Fruit fly (Drosophila melanogaster) S2 (cell line): Measurements from ENCODE around the gene CG13721.

Experiments
- CG8478 ChIP-seq: fragments of >200 bp; optimal IDR thresholded peaks from 2 replicates; lab custom pipeline; 2018
- CTCF ChIP-seq, 2 experiments: fragments of >200 bp; optimal IDR thresholded peaks; 2 replicates each; lab custom pipeline; 2018

The CG13721 gene

dm6 chr3L:4479938-4480337, 17.6 kb downstream of the CG13721 start, which contains the start of gene CG7465:
CG7465 (plus strand) TSS chr3L:4480283.
- TF ChIP-seq CTCF (optimal IDR thresholded peaks at IDR 0.05; lab: Kevin White, UChicago) (no peak), CG8478 (no peak)

- no peak for TF ChIP-seq CTCF (optimal IDR thresholded peaks at IDR 0.05; lab: Kevin White, UChicago)
- TF ChIP-seq CG8478: no peak
Measured at dm6 chr3L:4477656-4478254, 19.8 kb downstream of the CG13721 start.

- TF ChIP-seq CG8478 (no peak), CTCF (optimal IDR thresholded peaks at IDR 0.05; lab: Kevin White, UChicago) (no peak)
Measured at dm6 chr3L:4475704-4476103, 21.9 kb downstream of the CG13721 start.

DNA sequence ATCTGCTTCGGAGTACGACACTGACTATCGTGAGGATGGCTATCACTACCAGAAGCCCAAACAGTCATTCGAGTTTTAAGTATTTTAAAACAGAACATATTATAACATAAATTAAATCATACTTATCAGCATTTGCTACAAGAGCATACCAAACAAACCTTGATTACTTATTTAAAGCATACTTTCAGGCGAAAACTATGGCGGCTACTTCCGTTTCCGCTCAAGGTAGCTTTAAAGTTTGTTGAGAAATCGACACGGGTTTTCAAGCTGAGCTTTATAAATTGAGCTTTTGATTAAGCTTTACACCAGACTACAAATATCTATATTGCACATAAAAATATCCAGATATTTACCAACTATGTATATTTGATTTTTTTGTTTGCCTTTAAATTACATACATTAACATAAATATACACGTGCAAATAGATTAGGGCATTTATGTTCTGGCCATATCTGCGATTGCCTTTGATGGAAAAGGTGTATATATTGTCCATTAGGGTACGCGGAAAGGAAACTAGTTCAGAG, 22.6 kb downstream of the CG13721 start:
- TF ChIP-seq CTCF (optimal IDR thresholded peaks at IDR 0.05; lab: Kevin White, UChicago) (no peak), CG8478 (no peak)

- no peak for TF ChIP-seq CG8478
- no peak for TF ChIP-seq CTCF (optimal IDR thresholded peaks at IDR 0.05; lab: Kevin White, UChicago)
Measured at dm6 chr3L:4472768-4473167, 24.8 kb downstream of the CG13721 start, which contains the start of gene CG11349. CG11349 (plus strand) TSS chr3L:4473068.

- TF ChIP-seq CG8478 (no peak), CTCF (optimal IDR thresholded peaks at IDR 0.05; lab: Kevin White, UChicago) (no peak)
Measured at dm6 chr3L:4471449-4471848, 26.1 kb downstream of the CG13721 start, which contains the start of gene CG32248. CG32248 (plus strand) TSS chr3L:4471749.

DNA sequence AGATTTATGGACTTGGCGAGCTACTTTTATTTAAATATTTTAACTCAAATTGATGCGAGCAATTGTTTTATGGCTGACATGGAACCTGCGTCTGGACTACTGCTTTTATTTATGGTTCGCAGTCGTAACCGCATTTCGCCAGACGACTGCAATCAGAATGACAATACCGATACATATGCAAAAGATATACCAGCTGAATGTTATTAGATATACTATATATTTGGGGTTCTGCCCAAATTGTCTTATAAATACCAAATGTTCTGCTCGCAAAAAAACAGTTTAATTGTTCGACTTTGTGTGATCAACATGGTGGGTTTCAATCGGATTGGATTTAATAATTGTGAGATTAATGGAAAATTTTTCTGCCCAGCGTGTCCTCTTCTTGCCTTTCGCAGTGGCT, 27.9 kb downstream of the CG13721 start, which contains the start of gene CG32249:
Gene CG32249, plus strand, starts transcription at position 301 of the 400 bp plus-strand sequence.
- TF ChIP-seq CTCF (optimal IDR thresholded peaks at IDR 0.05; lab: Kevin White, UChicago) (no peak), CG8478 (no peak)

- TF ChIP-seq CG8478: no peak
- TF ChIP-seq CTCF (optimal IDR thresholded peaks at IDR 0.05; lab: Kevin White, UChicago): no peak
Measured at dm6 chr3L:4466530-4466929, 31.0 kb downstream of the CG13721 start, which contains the start of gene CG32241. CG32241 (minus strand) TSS chr3L:4466630.

dm6 chr3L:4463773-4464301, 33.7 kb downstream of the CG13721 start, which contains the start of gene CG15024:
CG15024 (minus strand) TSS chr3L:4463823.
- TF ChIP-seq CG8478 (no peak), CTCF (optimal IDR thresholded peaks at IDR 0.05; lab: Kevin White, UChicago) (no peak)

DNA sequence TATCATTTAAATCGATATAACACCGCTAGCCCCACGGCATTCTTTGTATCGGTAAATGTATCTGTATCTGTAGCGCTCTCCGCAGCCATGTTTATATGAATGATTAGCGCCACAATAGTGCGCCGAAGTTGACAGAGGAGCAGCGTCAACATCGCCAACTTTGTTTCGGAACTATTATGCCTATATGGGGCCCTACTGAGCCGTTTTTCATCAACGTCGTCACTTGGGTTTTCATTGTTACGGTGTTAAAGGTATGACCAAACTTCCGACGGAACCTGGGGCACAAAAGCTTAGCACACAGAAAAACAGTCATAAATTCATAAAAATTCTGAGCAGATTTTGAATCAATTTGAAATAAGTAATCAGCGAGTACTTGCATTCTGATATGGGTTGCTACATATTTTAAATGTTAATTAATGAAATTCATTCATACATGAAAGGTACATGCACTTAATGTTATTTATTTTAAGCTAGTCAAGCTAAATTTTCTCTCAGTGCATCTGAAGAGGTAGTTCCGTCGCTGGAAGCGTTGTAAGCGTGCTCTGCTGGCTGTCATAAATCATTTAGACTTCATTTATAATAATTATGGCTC, 36.0 kb downstream of the CG13721 start, which contains the start of gene CG15023:
Gene CG15023, minus strand, starts transcription at position 51 of the 592 bp plus-strand sequence.
- no peak for TF ChIP-seq CG8478
- TF ChIP-seq CTCF (optimal IDR thresholded peaks at IDR 0.05; lab: Kevin White, UChicago): no peak

- TF ChIP-seq CG8478: no peak
- TF ChIP-seq CTCF (optimal IDR thresholded peaks at IDR 0.05; lab: Kevin White, UChicago): no peak
Measured at dm6 chr3L:4460307-4461088, 37.1 kb downstream of the CG13721 start, which contains the start of gene CG15022. CG15022 (minus strand) TSS chr3L:4460317.

DNA sequence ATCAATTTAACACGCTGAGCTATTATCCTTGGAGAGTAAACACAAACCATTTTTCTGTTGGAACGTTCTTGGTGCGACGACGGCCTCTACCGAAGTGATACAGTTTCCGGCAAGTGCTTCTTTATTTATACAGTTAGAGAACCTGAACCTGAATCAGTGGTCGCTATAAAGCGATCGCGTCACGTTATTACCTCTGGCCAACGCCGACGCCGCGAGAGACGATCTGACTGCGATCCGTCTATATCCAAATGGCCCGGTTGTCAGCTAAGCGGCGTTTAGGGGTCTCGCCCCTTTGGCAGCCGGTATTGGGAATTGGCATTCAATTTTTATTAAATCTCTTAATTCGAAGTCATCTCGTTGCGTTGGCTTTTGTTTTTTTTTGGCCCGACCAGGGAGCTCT, 39.5 kb downstream of the CG13721 start, which contains the start of gene CG11345:
Gene CG11345, minus strand, starts transcription at position 101 of the 400 bp plus-strand sequence.
- TF ChIP-seq CG8478 (no peak), CTCF (optimal IDR thresholded peaks at IDR 0.05; lab: Kevin White, UChicago) (no peak)

DNA sequence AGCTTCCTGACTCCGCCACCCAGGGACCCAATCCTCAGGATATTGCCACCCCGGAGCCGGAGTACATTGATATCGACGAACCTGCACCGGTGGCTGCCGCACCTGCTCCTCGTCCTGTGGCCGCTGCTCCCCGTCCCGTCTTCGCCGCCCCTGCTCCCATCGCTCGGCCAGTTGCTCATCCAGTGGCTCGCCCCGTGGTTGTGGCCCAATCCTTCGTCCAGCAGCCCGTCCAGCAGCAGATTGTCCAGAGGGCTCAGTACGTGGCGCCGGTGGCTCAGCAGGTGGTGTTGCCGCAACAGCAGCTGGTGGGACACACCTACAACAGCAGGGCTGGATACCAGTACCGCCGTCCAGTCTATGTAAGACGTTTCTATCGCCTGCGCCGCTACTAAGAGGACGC, 50.3 kb downstream of the CG13721 start:
- TF ChIP-seq CG8478 (no peak), CTCF (optimal IDR thresholded peaks at IDR 0.05; lab: Kevin White, UChicago) (no peak)
